Worm (Caenorhabditis elegans) whole organism, L1 larva: ENCODE data around the gene tim-1.

Experiments used
- C16A3.4 ChIP-seq: fragments of 150-350 bp; optimal IDR thresholded peaks from 2 replicates; lab custom pipeline; 2014; ENCODE audit warnings: missing biosample characterization, missing genetic modification characterization
- C34B4.2 ChIP-seq: sonication (generic microtip); optimal IDR thresholded peaks from 2 replicates; lab custom pipeline; 2017; ENCODE audit warnings: mild to moderate bottlenecking, missing genetic modification characterization, missing compliant biosample characterization
- Y116A8C.19 ChIP-seq: sonication (generic microtip); optimal IDR thresholded peaks from 2 replicates; lab custom pipeline; 2016; ENCODE audit warnings: missing compliant biosample characterization, missing genetic modification characterization, borderline replicate concordance
- alr-1 ChIP-seq: fragments of 200-800 bp; sonication (Bioruptor generic); optimal IDR thresholded peaks from 2 replicates; lab custom pipeline; 2018; ENCODE audit warnings: borderline replicate concordance, mild to moderate bottlenecking, missing genetic modification characterization, missing compliant biosample characterization
- aly-2 ChIP-seq: fragments of 150-350 bp; optimal IDR thresholded peaks from 2 replicates; lab custom pipeline; 2014; ENCODE audit warnings: missing biosample characterization, missing genetic modification characterization
- blmp-1 ChIP-seq: fragments of 150-350 bp; optimal IDR thresholded peaks from 2 replicates; lab custom pipeline; 2014; ENCODE audit warnings: missing biosample characterization, missing genetic modification characterization
- ceh-90 ChIP-seq: sonication (generic microtip); optimal IDR thresholded peaks from 2 replicates; lab custom pipeline; 2016; ENCODE audit warnings: missing genetic modification characterization, missing compliant biosample characterization
- ces-1 ChIP-seq: fragments of 150-350 bp; optimal IDR thresholded peaks from 2 replicates; lab custom pipeline; 2014; ENCODE audit warnings: missing biosample characterization, missing genetic modification reagents, missing genetic modification characterization
- dpl-1 ChIP-seq, 3 experiments: fragments of 150-350 bp in 2 of 3; sonication (generic microtip) in 1 of 3; optimal IDR thresholded peaks; 2 replicates each; lab custom pipeline; 2014 to 2017; ENCODE audit warnings: missing biosample characterization in 3 of 3, missing genetic modification characterization in 3 of 3, missing genetic modification reagents in 3 of 3
- dsc-1 ChIP-seq: sonication (generic microtip); optimal IDR thresholded peaks from 2 replicates; lab custom pipeline; 2016; ENCODE audit warnings: mild to moderate bottlenecking, missing genetic modification characterization, missing compliant biosample characterization
- efl-1 ChIP-seq, 4 experiments: fragments of 150-350 bp; optimal IDR thresholded peaks in 3 of 4; peaks in 1 of 4; 1 replicate in 1 of 4; 2 replicates in 3 of 4; lab custom pipeline; 2014; ENCODE audit warnings: missing biosample characterization in 2 of 4, missing genetic modification characterization in 2 of 4, missing genetic modification reagents in 2 of 4
- egl-13 ChIP-seq: sonication (generic microtip); optimal IDR thresholded peaks from 2 replicates; lab custom pipeline; 2016; ENCODE audit warnings: missing genotype, missing genetic modification reagents, missing genetic modification characterization, missing compliant biosample characterization
- egl-27 ChIP-seq, 2 experiments: fragments of 150-350 bp in 1 of 2; sonication (generic microtip); optimal IDR thresholded peaks; 3 replicates each; lab custom pipeline; 2017 to 2018; ENCODE audit warnings: missing biosample characterization in 2 of 2, missing genetic modification characterization in 2 of 2, missing genetic modification reagents in 2 of 2
- elt-2 ChIP-seq: sonication (generic microtip); optimal IDR thresholded peaks from 2 replicates; lab custom pipeline; 2016; ENCODE audit warnings: missing genetic modification characterization, mild to moderate bottlenecking, inconsistent platforms, missing compliant biosample characterization, missing genetic modification reagents
- ets-5 ChIP-seq: fragments of 200-800 bp; sonication (Bioruptor generic); IDR thresholded peaks from 2 replicates; pipeline ENCODE4 v1.3.6; 2022; ENCODE audit warnings: missing genetic modification characterization, missing compliant biosample characterization
- fkh-10 ChIP-seq: sonication (generic microtip); optimal IDR thresholded peaks from 2 replicates; lab custom pipeline; 2017; ENCODE audit warnings: missing biosample characterization, missing genetic modification reagents, missing genetic modification characterization
- fkh-8 ChIP-seq: sonication (generic microtip); optimal IDR thresholded peaks from 2 replicates; lab custom pipeline; 2016; ENCODE audit warnings: mild to moderate bottlenecking, missing genetic modification characterization, missing compliant biosample characterization
- fos-1 ChIP-seq: fragments of 150-350 bp; optimal IDR thresholded peaks from 2 replicates; lab custom pipeline; 2014; ENCODE audit warnings: missing biosample characterization, missing genetic modification characterization
- grh-1 ChIP-seq: fragments of 200-800 bp; sonication (Bioruptor generic); IDR thresholded peaks from 2 replicates; pipeline ENCODE4 v1.3.6; 2022; ENCODE audit warnings: missing genetic modification reagents, missing genetic modification characterization, missing compliant biosample characterization
- hpl-2 ChIP-seq: fragments of 150-350 bp; optimal IDR thresholded peaks from 2 replicates; lab custom pipeline; 2014; ENCODE audit warnings: missing biosample characterization, missing genetic modification reagents, missing genetic modification characterization
- lin-13 ChIP-seq: fragments of 150-350 bp; optimal IDR thresholded peaks from 2 replicates; lab custom pipeline; 2014; ENCODE audit warnings: missing biosample characterization, missing genetic modification reagents, missing genetic modification characterization
- lin-15B ChIP-seq: fragments of 150-350 bp; sonication (generic microtip); optimal IDR thresholded peaks from 3 replicates; lab custom pipeline; 2014; ENCODE audit warnings: missing biosample characterization, missing genetic modification characterization
- lin-35 ChIP-seq, 2 experiments: fragments of 150-350 bp; optimal IDR thresholded peaks; 2 replicates each; lab custom pipeline; 2014; ENCODE audit warnings: missing biosample characterization in 2 of 2, missing genetic modification characterization in 2 of 2, missing genetic modification reagents in 2 of 2
- lin-39 ChIP-seq: fragments of 150-350 bp; optimal IDR thresholded peaks from 2 replicates; lab custom pipeline; 2014; ENCODE audit warnings: missing biosample characterization, missing genetic modification reagents, missing genetic modification characterization
- nhr-11 ChIP-seq: fragments of 150-350 bp; optimal IDR thresholded peaks from 2 replicates; lab custom pipeline; 2014; ENCODE audit warnings: missing biosample characterization, missing genetic modification characterization
- nhr-12 ChIP-seq: sonication (generic microtip); optimal IDR thresholded peaks from 2 replicates; lab custom pipeline; 2017; ENCODE audit warnings: missing biosample characterization, missing genetic modification characterization
- nhr-237 ChIP-seq: fragments of 150-350 bp; optimal IDR thresholded peaks from 2 replicates; lab custom pipeline; 2014; ENCODE audit warnings: missing biosample characterization, missing genetic modification characterization
- nhr-28 ChIP-seq: fragments of 150-350 bp; optimal IDR thresholded peaks from 2 replicates; lab custom pipeline; 2014; ENCODE audit warnings: missing biosample characterization, missing genetic modification characterization
- nhr-71 ChIP-seq: sonication (generic microtip); optimal IDR thresholded peaks from 2 replicates; lab custom pipeline; 2016; ENCODE audit warnings: mild to moderate bottlenecking, missing genetic modification characterization, moderate library complexity, missing compliant biosample characterization
- nhr-76 ChIP-seq: sonication (generic microtip); optimal IDR thresholded peaks from 2 replicates; lab custom pipeline; 2017; ENCODE audit warnings: missing biosample characterization, missing genetic modification characterization
- pag-3 ChIP-seq: sonication (generic microtip); optimal IDR thresholded peaks from 2 replicates; lab custom pipeline; 2017; ENCODE audit warnings: missing genetic modification characterization, mild to moderate bottlenecking, missing compliant biosample characterization, antibody characterized with exemption, borderline replicate concordance; ENCODE audit not compliant: insufficient read depth
- pax-3 ChIP-seq: fragments of 200-800 bp; sonication (Bioruptor generic); optimal IDR thresholded peaks from 2 replicates; lab custom pipeline; 2018; ENCODE audit warnings: mild to moderate bottlenecking, missing genetic modification characterization, moderate library complexity, missing compliant biosample characterization
- rnt-1 ChIP-seq: sonication (generic microtip); optimal IDR thresholded peaks from 2 replicates; lab custom pipeline; 2016; ENCODE audit warnings: mild to moderate bottlenecking, missing genetic modification characterization, moderate library complexity, missing compliant biosample characterization
- skn-1 ChIP-seq: fragments of 150-350 bp; optimal IDR thresholded peaks from 2 replicates; lab custom pipeline; 2014; ENCODE audit warnings: missing biosample characterization, missing genetic modification characterization
- sox-4 ChIP-seq: sonication (generic microtip); optimal IDR thresholded peaks from 2 replicates; lab custom pipeline; 2016; ENCODE audit warnings: missing genetic modification characterization, missing compliant biosample characterization
- swsn-7 ChIP-seq: sonication (generic microtip); optimal IDR thresholded peaks from 2 replicates; lab custom pipeline; 2016; ENCODE audit warnings: missing genetic modification characterization, missing compliant biosample characterization
- unc-130 ChIP-seq: fragments of 150-350 bp; optimal IDR thresholded peaks from 2 replicates; lab custom pipeline; 2017; ENCODE audit warnings: missing biosample characterization, missing genetic modification characterization, inconsistent platforms
- unc-62 ChIP-seq: fragments of 150-350 bp; optimal IDR thresholded peaks from 2 replicates; lab custom pipeline; 2014; ENCODE audit warnings: missing biosample characterization, missing genetic modification reagents, missing genetic modification characterization
- unc-86 ChIP-seq: sonication (generic microtip); optimal IDR thresholded peaks from 2 replicates; lab custom pipeline; 2016; ENCODE audit warnings: missing genetic modification characterization, missing compliant biosample characterization
- vab-15 ChIP-seq: sonication (generic microtip); optimal IDR thresholded peaks from 2 replicates; lab custom pipeline; 2017; ENCODE audit warnings: missing genotype, mild to moderate bottlenecking, missing genetic modification characterization, missing compliant biosample characterization
- zag-1 ChIP-seq: fragments of 150-350 bp; optimal IDR thresholded peaks from 2 replicates; lab custom pipeline; 2014; ENCODE audit warnings: missing biosample characterization, missing genetic modification characterization
- ztf-4 ChIP-seq: fragments of 150-350 bp; optimal IDR thresholded peaks from 2 replicates; lab custom pipeline; 2014; ENCODE audit warnings: missing biosample characterization, missing genetic modification characterization

The tim-1 gene

ce11 chrIII:12226089-12226682 is 23.8 kb downstream of the tim-1 start, which contains the start of the genes Y75B8A.18 and Y75B8A.19 (continued):
- TF ChIP-seq nhr-71 (tag; lab: Kevin White, UChicago) (peak; percentile 78), ets-5 (no peak), nhr-76 (no peak), pax-3 (tag; lab: Kevin White, UChicago) (peak; percentile 45), hpl-2 (GFP tag; lab: Kevin White, UChicago) (no peak), unc-130 (tag; lab: Kevin White, UChicago) (peak; percentile 48), fos-1 (tag; lab: Kevin White, UChicago) (peak; percentile 2), lin-35 (GFP tag; optimal IDR thresholded peaks at IDR 0.05; lab: Kevin White, UChicago) (peak; percentile 94 to 97), rnt-1 (tag; lab: Kevin White, UChicago) (peak; percentile 75), nhr-237 (tag; lab: Kevin White, UChicago) (no peak), efl-1 (optimal IDR thresholded peaks at IDR 0.05; lab: Kevin White, UChicago) (peak; percentile 80 to 95), efl-1 (GFP tag; optimal IDR thresholded peaks at IDR 0.05 in 1 of 2; lab: Kevin White, UChicago) (peak; percentile 95 to 99), fkh-10 (peak; percentile 24), ces-1 (no peak), nhr-12 (tag; lab: Kevin White, UChicago) (no peak), zag-1 (tag; lab: Kevin White, UChicago) (no peak), lin-39 (tag; lab: Kevin White, UChicago) (peak; percentile 45), sox-4 (tag; lab: Kevin White, UChicago) (no peak), dsc-1 (tag; lab: Kevin White, UChicago) (peak; percentile 53), blmp-1 (tag; lab: Kevin White, UChicago) (no peak), nhr-28 (tag; lab: Kevin White, UChicago) (no peak), Y116A8C.19 (no peak), swsn-7 (tag; lab: Kevin White, UChicago) (peak; percentile 54), C34B4.2 (no peak), vab-15 (tag; lab: Kevin White, UChicago) (peak; percentile 18), nhr-11 (tag; lab: Kevin White, UChicago) (no peak), ceh-90 (tag; lab: Kevin White, UChicago) (no peak), egl-27 (tag; optimal IDR thresholded peaks at IDR 0.05; lab: Kevin White, UChicago) (no peak), C16A3.4 (tag; lab: Kevin White, UChicago) (peak; percentile 71), pag-3 (tag; lab: Kevin White, UChicago) (no peak), skn-1 (tag; lab: Kevin White, UChicago) (no peak), alr-1 (no peak), ztf-4 (tag; lab: Kevin White, UChicago) (no peak)

DNA sequence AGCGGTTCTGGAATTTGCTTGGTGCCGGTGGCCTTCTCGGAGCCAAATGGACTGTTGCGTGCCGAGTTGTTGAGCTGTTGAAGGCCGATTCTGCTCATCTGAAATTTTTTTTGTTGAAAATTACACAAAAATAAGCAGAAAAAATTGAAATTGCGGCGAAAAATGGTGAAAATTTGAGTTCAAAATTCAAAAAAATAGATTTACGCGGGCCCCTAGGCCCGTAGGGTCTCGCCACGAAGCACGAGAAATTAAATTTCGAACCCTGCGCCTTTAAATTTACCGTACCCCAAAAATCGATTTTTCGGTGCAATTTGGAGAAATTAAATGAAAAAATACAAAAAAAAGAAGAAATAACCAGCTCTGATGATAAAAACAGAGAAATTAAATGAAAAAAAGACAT is 24.7 kb downstream of the tim-1 start, which contains the start of gene gmn-1:
Gene gmn-1 (minus strand): TSS at position 98 of the 400 bp plus-strand sequence.
- TF ChIP-seq aly-2 (tag; lab: Kevin White, UChicago) (no peak), sox-4 (tag; lab: Kevin White, UChicago) (no peak), elt-2 (tag; lab: Kevin White, UChicago) (no peak), fkh-8 (tag; lab: Kevin White, UChicago) (no peak), grh-1 (GFP tag; lab: Robert Waterston, UW) (no peak), lin-39 (tag; lab: Kevin White, UChicago) (no peak), egl-13 (tag; lab: Kevin White, UChicago) (no peak), lin-13 (no peak), lin-15B (tag; lab: Kevin White, UChicago) (no peak), dpl-1 (GFP tag; optimal IDR thresholded peaks at IDR 0.05; lab: Kevin White, UChicago) (no peak), nhr-12 (tag; lab: Kevin White, UChicago) (no peak), unc-62 (GFP tag; lab: Kevin White, UChicago) (no peak), nhr-11 (tag; lab: Kevin White, UChicago) (no peak), unc-86 (tag; lab: Kevin White, UChicago) (no peak), nhr-237 (tag; lab: Kevin White, UChicago) (no peak)
